Worm (Caenorhabditis elegans) whole organism, midembryonic: Measurements from ENCODE around the gene sym-4.

Experiments used
- klf-2 ChIP-seq: fragments of 200-800 bp; sonication (Bioruptor generic); conservative IDR thresholded peaks from 2 replicates; pipeline ENCODE4 v1.3.6; 2022; ENCODE audit warnings: missing genetic modification reagents, missing genetic modification characterization, missing compliant biosample characterization
- med-1 ChIP-seq: sonication (generic microtip); optimal IDR thresholded peaks from 2 replicates; lab custom pipeline; 2017; ENCODE audit warnings: missing genetic modification characterization, mild to moderate bottlenecking, missing compliant biosample characterization, antibody characterized with exemption, missing genetic modification reagents; ENCODE audit not compliant: insufficient read depth
- tab-1 ChIP-seq: fragments of 200-800 bp; sonication (Bioruptor generic); IDR thresholded peaks from 2 replicates; pipeline ENCODE4 v1.3.6; 2022; ENCODE audit warnings: missing genetic modification characterization, missing compliant biosample characterization
- ztf-29 ChIP-seq: fragments of 200-800 bp; sonication (Bioruptor generic); IDR thresholded peaks from 2 replicates; pipeline ENCODE4 v1.3.6; 2022; ENCODE audit warnings: missing genetic modification reagents, missing genetic modification characterization, missing compliant biosample characterization

ce11 chrX:14175740-14176139, 6.3 kb upstream of the sym-4 start, which contains the start of gene C37E2.2:
- TF ChIP-seq tab-1 (GFP tag; lab: Robert Waterston, UW) (no peak), klf-2 (GFP tag; lab: Robert Waterston, UW) (no peak), med-1 (GFP tag; lab: Kevin White, UChicago) (no peak), ztf-29 (GFP tag; lab: Robert Waterston, UW) (no peak)
